Worm (Caenorhabditis elegans): ENCODE results near the gene T26H5.10.

Gene T26H5.10

ce11 chrV:15426944-15427343 is 16.7 kb downstream of the T26H5.10 start, which contains the start of gene fbxa-209:
TSS of gene fbxa-209 (minus strand) at chrV:15427044.
- TF ChIP-seq nhr-179 (tag; optimal IDR thresholded peaks at IDR 0.05): no peak
- no peak for TF ChIP-seq attf-6 (GFP tag; IDR thresholded peaks at IDR 0.05)
- no peak for TF ChIP-seq snpc-1.3 (tag; optimal IDR thresholded peaks at IDR 0.05; ENCODE audit: insufficient read depth)
- no peak for TF ChIP-seq ztf-28 (GFP tag; IDR thresholded peaks at IDR 0.05)
- TF ChIP-seq Y95B8A.8 (GFP tag; IDR thresholded peaks at IDR 0.05): no peak
- TF ChIP-seq madf-6 (GFP tag; IDR thresholded peaks at IDR 0.05): no peak
- TF ChIP-seq Y53G8AR.9 (GFP tag; conservative IDR thresholded peaks at IDR 0.05): no peak
- no peak for TF ChIP-seq snpc-1.1 (tag; optimal IDR thresholded peaks at IDR 0.05; ENCODE audit: insufficient read depth)
- no peak for TF ChIP-seq zim-3 (tag; optimal IDR thresholded peaks at IDR 0.05)
- no peak for TF ChIP-seq F10E7.11 (tag; optimal IDR thresholded peaks at IDR 0.05)
- no peak for TF ChIP-seq F49E8.2 (tag; optimal IDR thresholded peaks at IDR 0.05; ENCODE audit: insufficient read depth)
- TF ChIP-seq unc-130 (GFP tag; optimal IDR thresholded peaks at IDR 0.05): no peak
- TF ChIP-seq lin-35 (GFP tag; optimal IDR thresholded peaks at IDR 0.05): no peak
- TF ChIP-seq lsl-1 (GFP tag; optimal IDR thresholded peaks at IDR 0.05): no peak

- TF ChIP-seq nhr-27 (tag; optimal IDR thresholded peaks at IDR 0.05): no peak
- TF ChIP-seq nhr-80 (tag; optimal IDR thresholded peaks at IDR 0.05): peak; percentile 9
- no peak for TF ChIP-seq zfh-2 (GFP tag; conservative IDR thresholded peaks at IDR 0.05)
These were observed 18.1 kb downstream of the T26H5.10 start, which contains the start of gene Y36E3A.2 for ce11 chrV:15425368-15426091. TSS of gene Y36E3A.2 (plus strand) at chrV:15426041.

ce11 chrV:15423601-15424000 is 20.0 kb downstream of the T26H5.10 start, which contains the start of gene fbxa-104:
TSS of gene fbxa-104 (minus strand) at chrV:15423683.
- TF ChIP-seq F10E7.11 (tag; optimal IDR thresholded peaks at IDR 0.05) (no peak), nhr-80 (tag; optimal IDR thresholded peaks at IDR 0.05) (no peak), attf-5 (GFP tag; optimal IDR thresholded peaks at IDR 0.05) (no peak), chd-7 (tag; optimal IDR thresholded peaks at IDR 0.05) (no peak), K11D2.4 (GFP tag; IDR thresholded peaks at IDR 0.05) (no peak), B0019.2 (GFP tag; conservative IDR thresholded peaks at IDR 0.05) (no peak), F55B11.4 (tag; optimal IDR thresholded peaks at IDR 0.05; ENCODE audit: borderline replicate concordance, insufficient read depth) (no peak), madf-6 (GFP tag; IDR thresholded peaks at IDR 0.05) (no peak), ceh-27 (GFP tag; optimal IDR thresholded peaks at IDR 0.05) (no peak)

- TF ChIP-seq F57C9.4 (tag; optimal IDR thresholded peaks at IDR 0.05): no peak
- TF ChIP-seq snpc-4 (GFP tag; optimal IDR thresholded peaks at IDR 0.05): no peak
- no peak for TF ChIP-seq snpc-4 (tag; optimal IDR thresholded peaks at IDR 0.05)
- TF ChIP-seq bed-1 (GFP tag; IDR thresholded peaks at IDR 0.05): no peak
- TF ChIP-seq madf-6 (GFP tag; IDR thresholded peaks at IDR 0.05): no peak
- no peak for TF ChIP-seq snpc-1.3 (tag; optimal IDR thresholded peaks at IDR 0.05; ENCODE audit: insufficient read depth)
- no peak for TF ChIP-seq nhr-120 (GFP tag; IDR thresholded peaks at IDR 0.05)
- no peak for TF ChIP-seq madf-3 (GFP tag; IDR thresholded peaks at IDR 0.05)
- TF ChIP-seq rpc-1 (optimal IDR thresholded peaks at IDR 0.05): no peak
- no peak for TF ChIP-seq rpc-1 (tag; optimal IDR thresholded peaks at IDR 0.05)
- no peak for TF ChIP-seq Y53G8AR.9 (GFP tag; conservative IDR thresholded peaks at IDR 0.05)
- TF ChIP-seq dox-1 (GFP tag; IDR thresholded peaks at IDR 0.05): no peak
- no peak for TF ChIP-seq fkh-3 (tag; optimal IDR thresholded peaks at IDR 0.05)
- TF ChIP-seq mxl-1 (tag; optimal IDR thresholded peaks at IDR 0.05): no peak
- no peak for TF ChIP-seq ceh-79 (tag; optimal IDR thresholded peaks at IDR 0.05)
- no peak for TF ChIP-seq rec-8 (tag; optimal IDR thresholded peaks at IDR 0.05)
- no peak for TF ChIP-seq ztf-18 (tag; optimal IDR thresholded peaks at IDR 0.05)
- TF ChIP-seq egl-18 (GFP tag; IDR thresholded peaks at IDR 0.05): no peak
- TF ChIP-seq nfyb-1 (GFP tag; IDR thresholded peaks at IDR 0.05): no peak
These were observed 25.8 kb downstream of the T26H5.10 start, which contains the start of gene T06E6.10 for ce11 chrV:15417822-15418221. TSS of gene T06E6.10 (plus strand) at chrV:15418122.

Data from whole organism, young adult.